Fruit fly (Drosophila melanogaster): ENCODE data around the gene Actn3.
"Not testable (repeated sequence)": the region's sequence is repeated elsewhere in the genome, so short reads cannot be mapped to it uniquely, and the experiment has no call there.

- not testable (repeated sequence) for TF ChIP-seq CG12768 (GFP tag; optimal IDR thresholded peaks at IDR 0.05); Crg-1 (GFP tag; optimal IDR thresholded peaks at IDR 0.05); bab1 (GFP tag; optimal IDR thresholded peaks at IDR 0.05); Hr96 (GFP tag; optimal IDR thresholded peaks at IDR 0.05); CG1620 (GFP tag; optimal IDR thresholded peaks at IDR 0.05); CG33017 (tag; optimal IDR thresholded peaks at IDR 0.05); ovo (GFP tag; optimal IDR thresholded peaks at IDR 0.05); CG14711 (tag; optimal IDR thresholded peaks at IDR 0.05)
Observed at dm6 chr3R:16988514-16988913, 10.9 kb upstream of the Actn3 start, which contains the start of gene MESK4.

Data from whole organism, adult.